Worm (Caenorhabditis elegans): ENCODE data around the gene clec-226.

DNA sequence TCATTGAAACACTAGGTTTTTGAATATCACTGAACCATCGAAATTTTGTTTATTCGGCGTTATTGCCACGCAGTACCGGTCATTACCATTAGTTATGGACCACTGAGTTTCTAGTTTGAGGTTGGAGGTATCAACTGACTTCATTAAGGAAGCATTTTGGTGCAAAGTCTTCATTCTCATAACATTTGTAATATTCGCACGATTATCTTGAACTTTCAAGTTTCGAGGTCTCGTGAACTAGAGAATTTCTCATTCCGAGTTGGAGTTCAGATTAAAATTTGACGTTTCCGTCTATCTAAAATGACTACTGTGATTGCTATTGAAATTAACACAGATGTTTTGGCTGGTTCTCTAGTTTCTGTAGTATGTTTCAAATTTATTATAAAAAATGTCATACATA lies 26.0 kb upstream of the clec-226 start, which contains the start of gene srx-42:
- TF ChIP-seq unc-62 (GFP tag; optimal IDR thresholded peaks at IDR 0.05) (no peak), atf-7 (tag; optimal IDR thresholded peaks at IDR 0.05) (no peak), nfya-1 (tag; optimal IDR thresholded peaks at IDR 0.05; ENCODE audit: borderline replicate concordance, insufficient read depth) (no peak), ztf-22 (GFP tag; optimal IDR thresholded peaks at IDR 0.05) (no peak), ztf-3 (GFP tag; optimal IDR thresholded peaks at IDR 0.05) (no peak)

Data from whole organism, young adult.